Worm (Caenorhabditis elegans) whole organism, young adult: ENCODE measurements around the gene nhr-280.

Experiments
- B0019.2 ChIP-seq: fragments of 200-800 bp; sonication (Bioruptor generic); conservative IDR thresholded peaks from 2 replicates; pipeline ENCODE4 v1.3.6; 2022; ENCODE audit warnings: missing genetic modification reagents, missing genetic modification characterization, missing compliant biosample characterization
- B0336.3 ChIP-seq: fragments of 200-800 bp; sonication (Bioruptor generic); IDR thresholded peaks from 2 replicates; pipeline ENCODE4 v1.3.6; 2022; ENCODE audit warnings: missing genetic modification characterization, missing compliant biosample characterization
- C06A6.2 ChIP-seq: fragments of 200-800 bp; sonication (Bioruptor generic); conservative IDR thresholded peaks from 2 replicates; pipeline ENCODE4 v1.3.6; 2022; ENCODE audit warnings: missing genetic modification characterization, missing compliant biosample characterization
- F23B12.7 ChIP-seq: sonication (generic microtip); optimal IDR thresholded peaks from 2 replicates; lab custom pipeline; 2017; ENCODE audit warnings: missing genetic modification characterization, mild to moderate bottlenecking, missing compliant biosample characterization, antibody characterized with exemption, moderate library complexity; ENCODE audit not compliant: insufficient read depth
- F37B4.10 ChIP-seq: fragments of 200-800 bp; sonication (Bioruptor generic); IDR thresholded peaks from 2 replicates; pipeline ENCODE4 v1.3.6; 2022; ENCODE audit warnings: missing genetic modification characterization, missing compliant biosample characterization
- F57C9.4 ChIP-seq: sonication (generic microtip); optimal IDR thresholded peaks from 2 replicates; lab custom pipeline; 2017; ENCODE audit warnings: mild to moderate bottlenecking, missing genetic modification characterization, missing compliant biosample characterization
- Y56A3A.18 ChIP-seq: fragments of 200-800 bp; sonication (Bioruptor generic); IDR thresholded peaks from 2 replicates; pipeline ENCODE4 v1.3.6; 2022; ENCODE audit warnings: missing genetic modification reagents, missing genetic modification characterization, missing compliant biosample characterization
- attf-5 ChIP-seq: fragments of 200-800 bp; sonication (Bioruptor generic); optimal IDR thresholded peaks from 2 replicates; lab custom pipeline; 2018; ENCODE audit warnings: mild to moderate bottlenecking, missing genetic modification characterization, missing compliant biosample characterization
- bed-2 ChIP-seq: fragments of 200-800 bp; sonication (Bioruptor generic); IDR thresholded peaks from 2 replicates; pipeline ENCODE4 v1.3.6; 2022; ENCODE audit warnings: missing genetic modification reagents, missing genetic modification characterization, missing compliant biosample characterization
- cebp-1 ChIP-seq, 2 experiments: fragments of 200-800 bp in 1 of 2; sonication (Bioruptor generic) in 1 of 2; sonication (generic microtip) in 1 of 2; IDR thresholded peaks in 1 of 2; optimal IDR thresholded peaks in 1 of 2; 2 replicates each; pipeline versions ENCODE4 v1.3.6 to Lab custom; 2017 to 2022; ENCODE audit warnings: missing compliant biosample characterization in 2 of 2, missing genetic modification characterization in 2 of 2, mild to moderate bottlenecking in 1 of 2, missing genetic modification reagents in 1 of 2, moderate library complexity in 1 of 2
- chd-7 ChIP-seq: sonication (generic microtip); optimal IDR thresholded peaks from 2 replicates; lab custom pipeline; 2016; ENCODE audit warnings: mild to moderate bottlenecking, missing genetic modification characterization, moderate library complexity, missing compliant biosample characterization
- dox-1 ChIP-seq: fragments of 200-800 bp; sonication (Bioruptor generic); IDR thresholded peaks from 2 replicates; pipeline ENCODE4 v1.3.6; 2022; ENCODE audit warnings: missing genetic modification reagents, missing genetic modification characterization, missing compliant biosample characterization
- efl-1 ChIP-seq: fragments of 150-350 bp; optimal IDR thresholded peaks from 2 replicates; lab custom pipeline; 2014; ENCODE audit warnings: missing biosample characterization, missing genetic modification reagents, missing genetic modification characterization
- egl-44 ChIP-seq: fragments of 200-800 bp; sonication (Bioruptor generic); IDR thresholded peaks from 2 replicates; pipeline ENCODE4 v1.3.6; 2022; ENCODE audit warnings: missing genetic modification reagents, missing genetic modification characterization, missing compliant biosample characterization
- egrh-3 ChIP-seq: fragments of 200-800 bp; sonication (Bioruptor generic); IDR thresholded peaks from 2 replicates; pipeline ENCODE4 v1.3.6; 2022; ENCODE audit warnings: missing genetic modification reagents, missing genetic modification characterization, missing compliant biosample characterization
- ekl-4 ChIP-seq: fragments of 200-800 bp; sonication (Bioruptor generic); IDR thresholded peaks from 2 replicates; pipeline ENCODE4 v1.3.6; 2022; ENCODE audit warnings: missing genetic modification reagents, missing genetic modification characterization, missing compliant biosample characterization
- hlh-26 ChIP-seq: fragments of 200-800 bp; sonication (Bioruptor generic); conservative IDR thresholded peaks from 2 replicates; pipeline ENCODE4 v1.3.6; 2022; ENCODE audit warnings: missing genetic modification reagents, missing genetic modification characterization, missing compliant biosample characterization
- madf-10 ChIP-seq: sonication (generic microtip); optimal IDR thresholded peaks from 2 replicates; lab custom pipeline; 2016; ENCODE audit warnings: mild to moderate bottlenecking, missing genetic modification characterization, missing compliant biosample characterization
- mcd-1 ChIP-seq: fragments of 200-800 bp; sonication (Bioruptor generic); IDR thresholded peaks from 2 replicates; pipeline ENCODE4 v1.3.6; 2022; ENCODE audit warnings: missing genetic modification reagents, missing genetic modification characterization, missing compliant biosample characterization
- mxl-1 ChIP-seq: sonication (generic microtip); optimal IDR thresholded peaks from 2 replicates; lab custom pipeline; 2016; ENCODE audit warnings: missing genetic modification characterization, missing compliant biosample characterization
- nhr-80 ChIP-seq: sonication (generic microtip); optimal IDR thresholded peaks from 2 replicates; lab custom pipeline; 2016; ENCODE audit warnings: missing genetic modification characterization, missing compliant biosample characterization
- nhr-90 ChIP-seq: sonication (generic microtip); optimal IDR thresholded peaks from 2 replicates; lab custom pipeline; 2016; ENCODE audit warnings: missing genotype, mild to moderate bottlenecking, missing genetic modification characterization, missing compliant biosample characterization
- pha-4 ChIP-seq: fragments of 150-350 bp; sonication (generic microtip); optimal IDR thresholded peaks from 2 replicates; lab custom pipeline; 2014; ENCODE audit warnings: missing biosample characterization, missing genetic modification reagents, missing genetic modification characterization
- rec-8 ChIP-seq, 2 experiments: sonication (generic microtip); optimal IDR thresholded peaks; 2 replicates each; lab custom pipeline; 2016; ENCODE audit warnings: mild to moderate bottlenecking in 2 of 2, missing genetic modification characterization in 2 of 2, missing genetic modification reagents in 2 of 2, missing genotype in 2 of 2, missing biosample characterization in 1 of 2, missing compliant biosample characterization in 1 of 2, moderate library complexity in 1 of 2
- repo-1 ChIP-seq: sonication (generic microtip); optimal IDR thresholded peaks from 2 replicates; lab custom pipeline; 2017; ENCODE audit warnings: mild to moderate bottlenecking, missing genetic modification characterization, missing compliant biosample characterization
- sdz-38 ChIP-seq: sonication (generic microtip); optimal IDR thresholded peaks from 2 replicates; lab custom pipeline; 2016; ENCODE audit warnings: missing genotype, missing genetic modification characterization, missing compliant biosample characterization
- somi-1 ChIP-seq: fragments of 200-800 bp; sonication (Bioruptor generic); optimal IDR thresholded peaks from 2 replicates; lab custom pipeline; 2018; ENCODE audit warnings: mild to moderate bottlenecking, missing genetic modification characterization, missing compliant biosample characterization
- xnd-1 ChIP-seq: sonication (generic microtip); optimal IDR thresholded peaks from 2 replicates; lab custom pipeline; 2016; ENCODE audit warnings: missing genotype, missing genetic modification reagents, missing genetic modification characterization, missing compliant biosample characterization
- zim-3 ChIP-seq: sonication (generic microtip); optimal IDR thresholded peaks from 2 replicates; lab custom pipeline; 2017; ENCODE audit warnings: mild to moderate bottlenecking, missing genetic modification characterization, moderate library complexity, missing compliant biosample characterization
- ztf-18 ChIP-seq: sonication (generic microtip); optimal IDR thresholded peaks from 2 replicates; lab custom pipeline; 2016; ENCODE audit warnings: missing genotype, mild to moderate bottlenecking, missing genetic modification characterization, missing compliant biosample characterization
- ztf-22 ChIP-seq: fragments of 200-800 bp; sonication (Bioruptor generic); optimal IDR thresholded peaks from 2 replicates; lab custom pipeline; 2018; ENCODE audit warnings: mild to moderate bottlenecking, missing genetic modification characterization, moderate library complexity, missing compliant biosample characterization
- ztf-28 ChIP-seq: fragments of 200-800 bp; sonication (Bioruptor generic); IDR thresholded peaks from 2 replicates; pipeline ENCODE4 v1.3.6; 2022; ENCODE audit warnings: missing genetic modification reagents, missing genetic modification characterization, missing compliant biosample characterization

Gene nhr-280

ce11 chrIII:121983-122449 lies 8.5 kb downstream of the nhr-280 start, which contains the start of gene C29F9.12:
Gene C29F9.12 (minus strand): TSS chrIII:122033.
- TF ChIP-seq dox-1 (GFP tag; lab: Robert Waterston, UW) = peak; percentile 52; the same call in 1 of the 2 replicates
- TF ChIP-seq egrh-3 (GFP tag; lab: Robert Waterston, UW) = 0 out of 2 replicates have a peak, but pooled peaks have one; percentile 24

ce11 chrIII:120199-120598 lies 10.4 kb downstream of the nhr-280 start, which contains the start of gene pals-24:
Gene pals-24 (plus strand): TSS chrIII:120435.
- TF ChIP-seq pha-4 (peak; percentile 16), attf-5 (GFP tag; lab: Kevin White, UChicago) (peak; percentile 43), somi-1 (GFP tag; lab: Kevin White, UChicago) (no peak), xnd-1 (tag; lab: Kevin White, UChicago) (no peak), efl-1 (GFP tag; lab: Kevin White, UChicago) (no peak), nhr-80 (peak; percentile 89), cebp-1 (GFP tag; IDR thresholded peaks at IDR 0.05; lab: Robert Waterston, UW) (peak; percentile 74; the same call in 1 of the 2 replicates), cebp-1 (tag; optimal IDR thresholded peaks at IDR 0.05; lab: Kevin White, UChicago) (peak; percentile 76), dox-1 (GFP tag; lab: Robert Waterston, UW) (peak; percentile 46)

DNA sequence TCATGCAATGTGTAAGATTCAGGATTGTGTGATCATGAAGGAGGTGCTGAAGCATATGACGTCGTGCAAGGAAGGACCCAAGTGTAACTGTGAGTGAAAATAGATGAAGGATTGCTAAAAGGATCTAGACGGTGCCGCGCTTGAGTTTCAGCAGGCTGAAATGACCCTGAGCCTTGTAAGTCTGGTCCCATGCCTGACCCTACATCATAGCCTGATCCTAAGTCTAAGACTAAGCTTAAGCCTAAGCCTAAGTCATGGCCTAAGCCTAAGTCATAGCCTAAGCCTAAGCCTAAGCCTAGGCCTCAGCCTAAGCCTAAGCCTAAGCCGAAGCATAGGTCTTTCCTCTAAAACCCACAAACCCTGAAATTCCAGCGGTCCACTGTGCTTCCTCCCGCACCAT lies 12.7 kb downstream of the nhr-280 start:
- TF ChIP-seq F23B12.7 (tag; lab: Kevin White, UChicago) (no peak), ztf-18 (tag; lab: Kevin White, UChicago) (no peak), bed-2 (no peak), F37B4.10 (GFP tag; lab: Robert Waterston, UW) (no peak), mxl-1 (tag; lab: Kevin White, UChicago) (no peak), hlh-26 (no peak), pha-4 (no peak), C06A6.2 (GFP tag; lab: Robert Waterston, UW) (no peak), ekl-4 (GFP tag; lab: Robert Waterston, UW) (no peak), ztf-28 (GFP tag; lab: Robert Waterston, UW) (no peak), nhr-90 (tag; lab: Kevin White, UChicago) (no peak), repo-1 (no peak), ztf-22 (GFP tag; lab: Kevin White, UChicago) (no peak), sdz-38 (no peak), zim-3 (tag; lab: Kevin White, UChicago) (no peak), rec-8 (tag; optimal IDR thresholded peaks at IDR 0.05; lab: Kevin White, UChicago) (no peak), egl-44 (GFP tag; lab: Robert Waterston, UW) (no peak), B0019.2 (GFP tag; lab: Robert Waterston, UW) (no peak), chd-7 (tag; lab: Kevin White, UChicago) (no peak)
- TF ChIP-seq, all 124 proteins: peak for 0

DNA sequence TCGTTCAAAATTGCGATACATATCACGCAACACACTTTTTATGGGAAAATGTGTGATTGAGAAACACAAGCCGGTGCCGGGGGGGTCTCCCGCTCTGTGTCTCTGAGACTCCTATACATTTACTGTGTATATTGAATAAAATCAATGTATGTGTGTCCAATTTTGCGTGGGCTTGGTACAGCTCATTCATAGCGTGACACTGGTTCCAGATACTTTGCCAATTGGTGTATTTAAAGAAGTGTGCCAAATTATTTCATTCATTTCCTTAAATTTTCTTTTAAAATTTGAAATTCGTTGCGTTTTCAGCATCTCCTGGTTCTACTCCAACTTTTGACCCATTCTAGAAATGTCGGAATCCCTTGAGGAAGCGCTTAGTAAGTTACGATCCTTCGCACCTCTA lies 13.3 kb downstream of the nhr-280 start, which contains the start of gene C29F9.5:
TSS of gene C29F9.5 (plus strand) at position 301 of the 400 bp plus-strand sequence.
- TF ChIP-seq madf-10 (tag; lab: Kevin White, UChicago) (no peak), B0336.3 (no peak), F57C9.4 (tag; lab: Kevin White, UChicago) (no peak), efl-1 (GFP tag; lab: Kevin White, UChicago) (no peak), mcd-1 (GFP tag; lab: Robert Waterston, UW) (no peak), Y56A3A.18 (GFP tag; lab: Robert Waterston, UW) (no peak)
